Fruit fly (Drosophila melanogaster) whole organism: ENCODE results near the gene Irk1.

ENCODE experiments used
- CG8478 ChIP-seq: fragments of >200 bp; optimal IDR thresholded peaks from 2 replicates; lab custom pipeline; 2018; ENCODE audit warnings: inconsistent platforms
- Dll ChIP-seq: fragments of >200 bp; optimal IDR thresholded peaks from 2 replicates; lab custom pipeline; 2017
- EcR ChIP-seq, 2 experiments: fragments of >200 bp; optimal IDR thresholded peaks; 2 replicates each; lab custom pipeline; 2017; ENCODE audit warnings: missing biosample characterization in 2 of 2, missing genetic modification characterization in 2 of 2, missing genetic modification reagents in 2 of 2
- pan ChIP-seq: fragments of >200 bp; optimal IDR thresholded peaks from 2 replicates; lab custom pipeline; 2017
- psq ChIP-seq: fragments of >200 bp; optimal IDR thresholded peaks from 2 replicates; lab custom pipeline; 2017
- usp ChIP-seq: fragments of >200 bp; optimal IDR thresholded peaks from 2 replicates; lab custom pipeline; 2017; ENCODE audit warnings: missing biosample characterization, missing genetic modification characterization, mixed read lengths

dm6 chr3R:23144654-23145053 lies 23.5 kb upstream of the Irk1 start:
- TF ChIP-seq pan (lab: Kevin White, UChicago): no peak
- no peak for TF ChIP-seq psq (lab: Kevin White, UChicago)
- TF ChIP-seq Dll (lab: Kevin White, UChicago): no peak
- no peak for TF ChIP-seq CG8478 (lab: Kevin White, UChicago)
- TF ChIP-seq EcR (GFP tag; optimal IDR thresholded peaks at IDR 0.05; lab: Kevin White, UChicago): no peak
- TF ChIP-seq usp (GFP tag; lab: Kevin White, UChicago): no peak
